Worm (Caenorhabditis elegans) whole organism, L3 larva: Measurements from ENCODE around the gene gad-3.

Experiments used
- fos-1 ChIP-seq: fragments of 150-350 bp; optimal IDR thresholded peaks from 2 replicates; lab custom pipeline; 2014; ENCODE audit warnings: missing biosample characterization, missing genetic modification characterization
- lin-15B ChIP-seq: fragments of 150-350 bp; optimal IDR thresholded peaks from 2 replicates; lab custom pipeline; 2014; ENCODE audit warnings: missing biosample characterization, missing genetic modification characterization
- nhr-11 ChIP-seq: fragments of 150-350 bp; optimal IDR thresholded peaks from 2 replicates; lab custom pipeline; 2014; ENCODE audit warnings: missing biosample characterization, missing genetic modification characterization
- snpc-4 ChIP-seq: fragments of 150-350 bp; optimal IDR thresholded peaks from 2 replicates; lab custom pipeline; 2014; ENCODE audit warnings: missing biosample characterization, missing genetic modification characterization
- tbx-2 ChIP-seq: sonication (generic microtip); optimal IDR thresholded peaks from 2 replicates; lab custom pipeline; 2016; ENCODE audit warnings: mild to moderate bottlenecking, missing genetic modification characterization, missing compliant biosample characterization
- ztf-11 ChIP-seq: fragments of 150-350 bp; optimal IDR thresholded peaks from 2 replicates; lab custom pipeline; 2014; ENCODE audit warnings: missing biosample characterization, missing genetic modification characterization

- no peak for TF ChIP-seq lin-15B
- no peak for TF ChIP-seq snpc-4 (tag; lab: Kevin White, UChicago)
- no peak for TF ChIP-seq ztf-11 (tag; lab: Kevin White, UChicago)
- TF ChIP-seq fos-1 = no peak
- TF ChIP-seq tbx-2 (tag; lab: Kevin White, UChicago) = no peak
- no peak for TF ChIP-seq nhr-11 (tag; lab: Kevin White, UChicago)
Measured at ce11 chrV:9165073-9165699, 7.6 kb downstream of the gad-3 start, which contains the start of gene col-10.
